Worm (Caenorhabditis elegans) whole organism, early embryonic: Measurements from ENCODE around the gene R07E3.7.

Experiments used
- B0310.2 ChIP-seq: sonication (generic microtip); optimal IDR thresholded peaks from 2 replicates; lab custom pipeline; 2016; ENCODE audit warnings: mild to moderate bottlenecking, missing genetic modification characterization, missing compliant biosample characterization
- F13C5.2 ChIP-seq: sonication (generic microtip); optimal IDR thresholded peaks from 2 replicates; lab custom pipeline; 2017; ENCODE audit warnings: mild to moderate bottlenecking, missing genetic modification characterization, inconsistent platforms, missing compliant biosample characterization
- aly-1 ChIP-seq: sonication (generic microtip); optimal IDR thresholded peaks from 2 replicates; lab custom pipeline; 2016; ENCODE audit warnings: missing genetic modification characterization, missing compliant biosample characterization
- ama-1 ChIP-seq: fragments of 150-350 bp; optimal IDR thresholded peaks from 2 replicates; lab custom pipeline; 2014
- ceh-13 ChIP-seq: fragments of 200-800 bp; sonication (Bioruptor generic); optimal IDR thresholded peaks from 2 replicates; lab custom pipeline; 2018; ENCODE audit warnings: mild to moderate bottlenecking, missing genetic modification characterization, missing compliant biosample characterization
- ceh-36 ChIP-seq: sonication (generic microtip); optimal IDR thresholded peaks from 2 replicates; lab custom pipeline; 2016; ENCODE audit warnings: missing genetic modification characterization, inconsistent platforms, missing compliant biosample characterization
- ets-7 ChIP-seq: sonication (generic microtip); optimal IDR thresholded peaks from 2 replicates; lab custom pipeline; 2016; ENCODE audit warnings: missing genotype, missing genetic modification characterization, missing compliant biosample characterization
- flt-1 ChIP-seq: fragments of 200-800 bp; sonication (Bioruptor generic); IDR thresholded peaks from 2 replicates; pipeline ENCODE4 v1.3.6; 2022; ENCODE audit warnings: missing genetic modification characterization, missing compliant biosample characterization
- hmbx-1 ChIP-seq: sonication (generic microtip); optimal IDR thresholded peaks from 2 replicates; lab custom pipeline; 2016; ENCODE audit warnings: mild to moderate bottlenecking, missing genetic modification characterization, missing compliant biosample characterization
- hmg-4 ChIP-seq: fragments of 200-800 bp; sonication (Bioruptor generic); optimal IDR thresholded peaks from 2 replicates; lab custom pipeline; 2018; ENCODE audit warnings: mild to moderate bottlenecking, missing genetic modification characterization, missing compliant biosample characterization
- hnd-1 ChIP-seq: sonication (generic microtip); optimal IDR thresholded peaks from 2 replicates; lab custom pipeline; 2016; ENCODE audit warnings: missing genetic modification characterization, missing compliant biosample characterization
- pes-1 ChIP-seq: fragments of 200-800 bp; sonication (Bioruptor generic); IDR thresholded peaks from 2 replicates; pipeline ENCODE4 v1.3.6; 2022; ENCODE audit warnings: missing genetic modification reagents, missing genetic modification characterization, missing compliant biosample characterization
- scrt-1 ChIP-seq: fragments of 200-800 bp; sonication (Bioruptor generic); IDR thresholded peaks from 2 replicates; pipeline ENCODE4 v1.3.6; 2022; ENCODE audit warnings: missing genetic modification characterization, missing compliant biosample characterization
- sea-1 ChIP-seq: fragments of 200-800 bp; sonication (Bioruptor generic); conservative IDR thresholded peaks from 2 replicates; pipeline ENCODE4 v1.3.6; 2022; ENCODE audit warnings: missing genetic modification characterization, missing compliant biosample characterization
- tbx-11 ChIP-seq: fragments of 200-800 bp; sonication (Bioruptor generic); IDR thresholded peaks from 2 replicates; pipeline ENCODE4 v1.3.6; 2022; ENCODE audit warnings: missing genetic modification characterization, missing compliant biosample characterization
- tbx-37 ChIP-seq: fragments of 200-800 bp; sonication (Bioruptor generic); conservative IDR thresholded peaks from 2 replicates; pipeline ENCODE4 v1.3.6; 2022; ENCODE audit warnings: missing genetic modification reagents, missing genetic modification characterization, missing compliant biosample characterization
- tra-4 ChIP-seq: sonication (generic microtip); optimal IDR thresholded peaks from 2 replicates; lab custom pipeline; 2017; ENCODE audit warnings: missing genetic modification characterization, missing compliant biosample characterization

R07E3.7 gene

DNA sequence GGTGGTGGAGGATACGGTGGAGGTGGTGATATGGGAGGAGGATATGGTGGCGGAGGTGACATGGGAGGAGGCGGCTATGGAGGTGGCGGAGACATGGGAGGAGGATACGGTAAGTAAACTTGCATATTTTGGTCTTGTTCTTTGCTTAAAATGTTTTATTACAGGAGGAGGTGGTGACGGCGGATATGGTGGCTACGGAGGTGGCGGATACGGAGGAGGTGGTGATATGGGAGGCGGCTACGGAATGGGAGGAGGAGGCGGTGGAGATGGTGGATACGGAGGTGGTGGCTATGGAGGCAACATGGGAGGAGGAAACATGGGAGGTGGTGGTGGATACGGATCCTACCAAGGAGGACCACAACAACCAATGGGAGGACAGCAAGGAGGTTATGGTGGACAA is 19.0 kb downstream of the R07E3.7 start:
- TF ChIP-seq F13C5.2 (tag; lab: Kevin White, UChicago): no peak
- TF ChIP-seq tbx-37: 0 out of 2 replicates have a peak, but pooled peaks have one; percentile 24
- no peak for TF ChIP-seq tra-4 (tag; lab: Kevin White, UChicago)
- no peak for TF ChIP-seq ets-7 (tag; lab: Kevin White, UChicago)
- TF ChIP-seq pes-1 (GFP tag; lab: Robert Waterston, UW): no peak
- TF ChIP-seq flt-1 (GFP tag; lab: Robert Waterston, UW): no peak
- peak; percentile 51 for TF ChIP-seq aly-1
- TF ChIP-seq hmbx-1 (tag; lab: Kevin White, UChicago): no peak
- no peak for TF ChIP-seq hnd-1 (tag; lab: Kevin White, UChicago)
- TF ChIP-seq B0310.2: no peak
- no peak for TF ChIP-seq scrt-1 (GFP tag; lab: Robert Waterston, UW)
- TF ChIP-seq sea-1 (GFP tag; lab: Robert Waterston, UW): no peak
- TF ChIP-seq tbx-11: no peak
- TF ChIP-seq ceh-36 (tag; lab: Kevin White, UChicago): no peak
- no peak for TF ChIP-seq ama-1 (lab: Kevin White, UChicago)

DNA sequence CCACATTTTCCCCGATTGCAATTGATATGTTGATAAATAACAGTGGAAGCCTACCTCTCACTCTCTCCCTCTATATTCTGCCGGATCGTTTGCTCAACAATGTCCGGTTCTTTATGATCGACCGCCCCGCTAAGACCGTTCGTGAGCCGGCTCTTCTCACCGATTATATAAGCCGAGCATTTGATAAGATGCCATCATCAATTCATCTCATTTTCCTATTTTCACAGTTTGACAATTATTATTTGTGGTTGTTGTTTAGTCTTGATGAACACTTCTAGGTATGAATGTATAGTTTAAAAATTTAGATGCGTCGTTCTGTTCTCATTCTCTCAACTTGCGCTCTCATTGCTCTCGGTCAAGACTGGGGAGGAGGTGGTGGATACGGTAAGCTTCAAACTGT is 19.4 kb downstream of the R07E3.7 start, which contains the start of gene idpa-3:
Gene idpa-3 (plus strand): TSS at position 301 of the 400 bp plus-strand sequence.
- TF ChIP-seq ama-1 (lab: Kevin White, UChicago): no peak
- no peak for TF ChIP-seq ceh-36 (tag; lab: Kevin White, UChicago)
- TF ChIP-seq sea-1 (GFP tag; lab: Robert Waterston, UW): no peak
- TF ChIP-seq tbx-11: no peak
- TF ChIP-seq F13C5.2 (tag; lab: Kevin White, UChicago): no peak
- no peak for TF ChIP-seq flt-1 (GFP tag; lab: Robert Waterston, UW)
- no peak for TF ChIP-seq aly-1
- TF ChIP-seq hnd-1 (tag; lab: Kevin White, UChicago): no peak
- TF ChIP-seq pes-1 (GFP tag; lab: Robert Waterston, UW): no peak
- no peak for TF ChIP-seq ceh-13 (GFP tag; lab: Kevin White, UChicago)
- TF ChIP-seq scrt-1 (GFP tag; lab: Robert Waterston, UW): no peak
- TF ChIP-seq ets-7 (tag; lab: Kevin White, UChicago): no peak
- TF ChIP-seq hmbx-1 (tag; lab: Kevin White, UChicago): no peak

DNA sequence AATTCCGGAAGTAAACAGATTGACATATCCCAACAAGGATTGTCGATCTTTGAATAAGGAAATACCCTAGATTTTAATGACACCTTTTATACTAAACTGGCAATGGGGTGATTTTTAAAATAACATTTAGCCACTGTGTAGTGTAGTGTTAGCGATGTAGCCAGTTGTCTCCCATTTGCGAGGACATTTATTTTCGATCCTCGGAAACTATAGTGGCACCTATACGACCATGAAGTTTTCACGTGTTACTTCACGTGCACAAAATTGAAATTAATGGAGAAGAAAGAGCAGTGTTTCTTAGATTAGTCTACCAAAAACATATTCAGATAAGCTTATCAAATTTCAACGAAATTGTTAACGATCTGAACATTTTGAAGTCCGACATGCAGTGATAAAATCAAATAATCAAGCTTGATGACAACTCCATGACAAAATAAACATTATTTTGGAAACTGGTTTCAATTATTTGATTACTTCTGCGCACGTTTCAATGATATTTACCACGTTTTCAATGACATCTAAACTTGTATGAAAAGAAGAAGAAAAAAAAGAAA is 22.2 kb downstream of the R07E3.7 start, which contains the start of gene R07E3.4:
Gene R07E3.4 (minus strand): TSS at position 51 of the 554 bp plus-strand sequence.
- TF ChIP-seq flt-1 (GFP tag; lab: Robert Waterston, UW): no peak
- no peak for TF ChIP-seq hmg-4 (GFP tag; lab: Kevin White, UChicago)

DNA sequence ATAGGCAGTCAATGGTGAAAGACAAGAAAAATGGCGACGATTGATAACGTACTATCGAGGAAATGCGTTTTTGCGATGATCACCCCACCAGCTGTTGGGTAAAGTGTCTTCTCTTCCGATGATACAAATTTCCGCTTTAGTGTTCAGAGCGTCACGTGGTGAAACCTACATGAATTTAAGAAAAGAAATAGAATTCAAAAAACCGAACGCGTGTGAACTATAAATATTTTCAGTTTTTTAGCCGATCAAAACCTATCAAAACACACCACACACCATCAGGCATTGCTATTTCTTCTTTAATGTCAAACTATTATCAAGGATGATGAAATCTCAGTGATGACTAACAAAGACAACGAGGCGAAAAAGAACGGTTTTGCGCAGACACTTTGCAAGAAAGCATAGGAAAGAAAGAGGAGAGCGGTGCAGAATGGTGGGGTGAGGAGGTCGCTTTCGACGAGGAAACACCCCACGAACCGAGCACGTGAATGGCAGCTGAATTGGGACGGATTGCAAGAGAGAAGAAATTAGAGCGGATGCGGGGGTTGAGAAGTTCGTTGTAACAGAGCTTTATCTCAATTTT is 23.4 kb downstream of the R07E3.7 start:
- TF ChIP-seq ceh-13 (GFP tag; lab: Kevin White, UChicago) (no peak), aly-1 (no peak), ceh-36 (tag; lab: Kevin White, UChicago) (no peak), tbx-11 (no peak), flt-1 (GFP tag; lab: Robert Waterston, UW) (no peak), hnd-1 (tag; lab: Kevin White, UChicago) (no peak), sea-1 (GFP tag; lab: Robert Waterston, UW) (no peak), B0310.2 (no peak), pes-1 (GFP tag; lab: Robert Waterston, UW) (no peak)

DNA sequence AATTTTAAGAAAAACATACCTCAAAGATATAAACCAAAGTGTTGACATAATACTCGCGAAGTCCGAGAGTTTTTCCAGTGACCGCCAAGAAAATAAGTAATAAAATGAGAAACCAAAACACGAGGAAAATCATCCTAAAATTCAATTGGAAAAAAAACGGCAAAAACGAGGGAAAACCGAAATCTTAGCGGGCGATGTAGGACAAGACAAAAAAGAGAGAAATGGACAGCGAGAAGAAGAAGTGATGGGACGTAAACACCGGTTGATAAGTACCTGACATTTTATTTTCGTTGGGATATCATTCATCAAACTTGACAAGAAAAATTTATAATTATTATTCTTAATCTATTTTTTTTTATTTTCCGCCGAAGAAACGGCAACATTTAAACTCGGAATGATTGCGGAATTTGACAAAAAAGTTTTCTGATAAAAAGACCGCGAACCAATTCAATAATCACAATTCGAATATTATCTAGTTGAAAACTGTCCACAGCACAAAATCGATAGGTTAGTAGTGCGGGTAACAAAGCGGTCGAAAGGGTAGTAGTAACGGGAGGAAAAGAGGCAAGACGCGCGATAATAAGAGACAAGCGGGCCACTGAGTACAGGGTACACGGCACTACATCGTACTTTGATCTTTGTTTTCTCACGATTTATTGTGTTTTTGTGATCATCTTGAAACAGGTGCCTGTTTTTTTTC is 28.1 kb downstream of the R07E3.7 start, which contains the start of gene acl-5:
Gene acl-5 (minus strand): TSS at position 134 of the 700 bp plus-strand sequence.
- TF ChIP-seq pes-1 (GFP tag; lab: Robert Waterston, UW) (no peak), hnd-1 (tag; lab: Kevin White, UChicago) (no peak), sea-1 (GFP tag; lab: Robert Waterston, UW) (no peak), tra-4 (tag; lab: Kevin White, UChicago) (no peak), flt-1 (GFP tag; lab: Robert Waterston, UW) (no peak), ets-7 (tag; lab: Kevin White, UChicago) (no peak), F13C5.2 (tag; lab: Kevin White, UChicago) (no peak), aly-1 (no peak), ceh-13 (GFP tag; lab: Kevin White, UChicago) (no peak), ama-1 (lab: Kevin White, UChicago) (no peak), B0310.2 (no peak), scrt-1 (GFP tag; lab: Robert Waterston, UW) (no peak), hmbx-1 (tag; lab: Kevin White, UChicago) (no peak), hmg-4 (GFP tag; lab: Kevin White, UChicago) (no peak), tbx-37 (no peak), ceh-36 (tag; lab: Kevin White, UChicago) (no peak), tbx-11 (no peak)

DNA sequence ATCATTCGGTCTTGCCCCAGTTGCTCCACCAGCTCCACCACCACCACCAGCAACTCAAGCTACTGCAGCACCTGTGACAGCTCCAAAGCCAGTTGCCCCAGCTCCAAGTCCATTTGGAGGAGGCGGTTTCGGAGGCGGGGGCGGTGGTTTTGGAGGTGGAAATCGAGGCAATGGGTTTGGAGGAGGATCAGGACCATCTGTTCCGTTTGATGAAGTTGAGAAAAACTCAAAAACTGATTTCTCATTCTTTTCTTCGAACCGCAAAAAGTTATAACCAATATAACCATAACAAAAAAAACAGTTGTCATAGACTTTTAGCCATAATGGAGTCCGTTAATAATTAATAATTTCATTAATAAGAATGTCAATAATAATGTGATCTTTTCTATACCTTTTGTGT is 34.1 kb downstream of the R07E3.7 start:
- TF ChIP-seq hmbx-1 (tag; lab: Kevin White, UChicago) (no peak), sea-1 (GFP tag; lab: Robert Waterston, UW) (no peak), F13C5.2 (tag; lab: Kevin White, UChicago) (no peak), aly-1 (no peak)

DNA sequence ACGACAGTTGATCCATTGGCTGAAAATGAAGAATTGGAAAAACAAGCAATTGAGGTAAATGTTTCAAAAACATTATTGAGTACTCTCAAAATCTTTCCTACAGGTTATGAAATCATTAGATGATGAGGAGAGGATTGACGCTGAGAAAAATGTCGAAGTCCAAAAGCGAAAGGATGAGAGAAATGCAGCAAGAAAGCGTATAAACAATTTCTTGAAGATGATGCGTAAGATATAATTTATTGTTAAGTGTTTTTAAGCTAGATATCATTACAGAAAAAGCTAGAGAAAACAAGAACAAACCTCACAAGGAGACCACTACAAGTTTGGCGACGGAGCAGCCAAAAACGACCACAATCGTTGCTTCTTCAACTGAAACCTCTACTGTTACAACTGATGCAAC is 35.9 kb downstream of the R07E3.7 start:
- TF ChIP-seq hnd-1 (tag; lab: Kevin White, UChicago) (no peak), hmbx-1 (tag; lab: Kevin White, UChicago) (no peak), flt-1 (GFP tag; lab: Robert Waterston, UW) (no peak), tbx-37 (no peak), B0310.2 (no peak), tbx-11 (no peak), aly-1 (no peak), ceh-36 (tag; lab: Kevin White, UChicago) (no peak), scrt-1 (GFP tag; lab: Robert Waterston, UW) (no peak), ets-7 (tag; lab: Kevin White, UChicago) (no peak), F13C5.2 (tag; lab: Kevin White, UChicago) (no peak), pes-1 (GFP tag; lab: Robert Waterston, UW) (no peak), hmg-4 (GFP tag; lab: Kevin White, UChicago) (no peak), sea-1 (GFP tag; lab: Robert Waterston, UW) (no peak), ama-1 (lab: Kevin White, UChicago) (no peak), ceh-13 (GFP tag; lab: Kevin White, UChicago) (no peak), tra-4 (tag; lab: Kevin White, UChicago) (no peak)
